Fruit fly (Drosophila melanogaster) whole organism, prepupa: Measurements from ENCODE around the gene Dr.
A peak's percentile ranks its signal among the peaks of the same experiment; 100 is the strongest.

Experiments used
- Blimp-1 ChIP-seq: fragments of 200-800 bp; sonication (Bioruptor generic); optimal IDR thresholded peaks from 3 replicates; lab custom pipeline; 2017; ENCODE audit warnings: missing biosample characterization, missing genetic modification characterization, mild to moderate bottlenecking, moderate library complexity, missing genetic modification reagents
- CG10631 ChIP-seq: fragments of 200-800 bp; sonication (Bioruptor generic); optimal IDR thresholded peaks from 2 replicates; lab custom pipeline; 2016; ENCODE audit warnings: missing biosample characterization, missing genetic modification characterization
- CG11294 ChIP-seq: fragments of 200-800 bp; sonication (Bioruptor generic); IDR thresholded peaks from 2 replicates; pipeline ENCODE4 v1.3.6; 2022; ENCODE audit warnings: missing biosample characterization, missing genetic modification characterization
- CG11762 ChIP-seq: fragments of 200-800 bp; sonication (Bioruptor generic); optimal IDR thresholded peaks from 3 replicates; lab custom pipeline; 2016; ENCODE audit warnings: missing biosample characterization, missing genetic modification characterization; ENCODE audit not compliant: insufficient read depth
- CG11902 ChIP-seq: fragments of 200-800 bp; sonication (Bioruptor generic); optimal IDR thresholded peaks from 3 replicates; lab custom pipeline; 2016; ENCODE audit warnings: missing biosample characterization, missing genetic modification characterization
- CG15336 ChIP-seq: fragments of 200-800 bp; sonication (Bioruptor generic); IDR thresholded peaks from 2 replicates; pipeline ENCODE4 v1.3.6; 2022; ENCODE audit warnings: missing biosample characterization, missing genetic modification characterization
- CG1621 ChIP-seq: fragments of 200-800 bp; sonication (Bioruptor generic); optimal IDR thresholded peaks from 3 replicates; lab custom pipeline; 2018; ENCODE audit warnings: missing biosample characterization, mild to moderate bottlenecking, missing genetic modification characterization
- CG16779 ChIP-seq: fragments of 200-800 bp; sonication (Bioruptor generic); optimal IDR thresholded peaks from 3 replicates; lab custom pipeline; 2017; ENCODE audit warnings: missing biosample characterization, mild to moderate bottlenecking, missing genetic modification characterization
- CG3032 ChIP-seq: fragments of 200-800 bp; optimal IDR thresholded peaks from 2 replicates; lab custom pipeline; 2019; ENCODE audit warnings: missing biosample characterization, mild to moderate bottlenecking, missing genetic modification characterization, moderate library complexity
- CG31627 ChIP-seq: fragments of 200-800 bp; sonication (Bioruptor generic); optimal IDR thresholded peaks from 3 replicates; lab custom pipeline; 2016; ENCODE audit warnings: missing biosample characterization, missing genetic modification characterization
- CG3919 ChIP-seq: fragments of 200-800 bp; sonication (Bioruptor generic); optimal IDR thresholded peaks from 3 replicates; lab custom pipeline; 2016; ENCODE audit warnings: missing biosample characterization, missing genetic modification characterization
- CG6792 ChIP-seq: fragments of 200-800 bp; sonication (Bioruptor generic); optimal IDR thresholded peaks from 3 replicates; lab custom pipeline; 2016; ENCODE audit warnings: missing biosample characterization, missing genetic modification characterization
- CG6808 ChIP-seq: fragments of 200-800 bp; sonication (Bioruptor generic); optimal IDR thresholded peaks from 3 replicates; lab custom pipeline; 2017; ENCODE audit warnings: missing biosample characterization, missing genetic modification characterization, mild to moderate bottlenecking, moderate library complexity, missing genetic modification reagents
- CG7368 ChIP-seq: fragments of 200-800 bp; sonication (Bioruptor generic); optimal IDR thresholded peaks from 3 replicates; lab custom pipeline; 2016; ENCODE audit warnings: missing biosample characterization, missing genetic modification characterization
- CG8119 ChIP-seq: fragments of 200-800 bp; sonication (Bioruptor generic); IDR thresholded peaks from 3 replicates; pipeline ENCODE4 v1.3.6; 2022; ENCODE audit warnings: missing biosample characterization, missing genetic modification characterization
- CG9139 ChIP-seq: fragments of 200-800 bp; sonication (Bioruptor generic); optimal IDR thresholded peaks from 3 replicates; lab custom pipeline; 2017; ENCODE audit warnings: missing biosample characterization, mild to moderate bottlenecking, missing genetic modification characterization
- Eip75B ChIP-seq: fragments of 200-800 bp; sonication (Bioruptor generic); optimal IDR thresholded peaks from 3 replicates; lab custom pipeline; 2016; ENCODE audit warnings: missing biosample characterization, missing genetic modification characterization
- Eip78C ChIP-seq: fragments of 200-800 bp; sonication (Bioruptor generic); peaks from one replicate; lab custom pipeline; 2016; ENCODE audit warnings: missing biosample characterization, missing genetic modification characterization
- Ets21C ChIP-seq: fragments of 200-800 bp; sonication (Bioruptor generic); optimal IDR thresholded peaks from 3 replicates; lab custom pipeline; 2016; ENCODE audit warnings: missing biosample characterization, missing genetic modification characterization
- Gug ChIP-seq: fragments of 200-800 bp; sonication (Bioruptor generic); IDR thresholded peaks from 2 replicates; pipeline ENCODE4 v1.3.6; 2022; ENCODE audit warnings: missing biosample characterization, missing genetic modification characterization
- Hr39 ChIP-seq: fragments of 200-800 bp; sonication (Bioruptor generic); optimal IDR thresholded peaks from 2 replicates; lab custom pipeline; 2016; ENCODE audit warnings: missing biosample characterization, missing genetic modification characterization
- Lpt ChIP-seq: fragments of 200-800 bp; sonication (Bioruptor generic); optimal IDR thresholded peaks from 3 replicates; lab custom pipeline; 2016; ENCODE audit warnings: missing biosample characterization, missing genetic modification characterization
- Met ChIP-seq: fragments of 200-800 bp; sonication (Bioruptor generic); optimal IDR thresholded peaks from 3 replicates; lab custom pipeline; 2016; ENCODE audit warnings: missing biosample characterization, missing genetic modification characterization
- OdsH ChIP-seq: fragments of 200-800 bp; sonication (Bioruptor generic); optimal IDR thresholded peaks from 3 replicates; lab custom pipeline; 2016; ENCODE audit warnings: missing biosample characterization, missing genetic modification characterization
- Smox ChIP-seq: fragments of 200-800 bp; sonication (Bioruptor generic); optimal IDR thresholded peaks from 3 replicates; lab custom pipeline; 2016; ENCODE audit warnings: missing biosample characterization, missing genetic modification characterization
- Sox15 ChIP-seq: fragments of 200-800 bp; sonication (Bioruptor generic); optimal IDR thresholded peaks from 3 replicates; lab custom pipeline; 2016; ENCODE audit warnings: missing biosample characterization, missing genetic modification characterization
- achi ChIP-seq: fragments of 200-800 bp; sonication (Bioruptor generic); optimal IDR thresholded peaks from 3 replicates; lab custom pipeline; 2016; ENCODE audit warnings: missing biosample characterization, missing genetic modification characterization
- acj6 ChIP-seq: fragments of 200-800 bp; sonication (Bioruptor generic); optimal IDR thresholded peaks from 3 replicates; lab custom pipeline; 2016; ENCODE audit warnings: missing biosample characterization, missing genetic modification characterization
- dac ChIP-seq: fragments of 200-800 bp; sonication (Bioruptor generic); optimal IDR thresholded peaks from 2 replicates; lab custom pipeline; 2017; ENCODE audit warnings: missing biosample characterization, mild to moderate bottlenecking, missing genetic modification characterization
- dsx ChIP-seq: fragments of 200-800 bp; optimal IDR thresholded peaks from 3 replicates; lab custom pipeline; 2019; ENCODE audit warnings: missing biosample characterization, mild to moderate bottlenecking, missing genetic modification characterization, moderate library complexity; ENCODE audit not compliant: poor library complexity, severe bottlenecking
- fd59A ChIP-seq: fragments of 200-800 bp; sonication (Bioruptor generic); optimal IDR thresholded peaks from 2 replicates; lab custom pipeline; 2017; ENCODE audit warnings: missing biosample characterization, mild to moderate bottlenecking, missing genetic modification characterization, missing genetic modification reagents
- fkh ChIP-seq: fragments of 200-800 bp; sonication (Bioruptor generic); optimal IDR thresholded peaks from 3 replicates; lab custom pipeline; 2017; ENCODE audit warnings: missing biosample characterization, mild to moderate bottlenecking, missing genetic modification characterization, moderate library complexity
- lz ChIP-seq: fragments of 200-800 bp; sonication (Bioruptor generic); optimal IDR thresholded peaks from 3 replicates; lab custom pipeline; 2016; ENCODE audit warnings: missing biosample characterization, missing genetic modification characterization
- salr ChIP-seq, 2 experiments: fragments of 200-800 bp; sonication (Bioruptor generic); optimal IDR thresholded peaks; 3 replicates each; lab custom pipeline; 2016 to 2018; ENCODE audit warnings: missing biosample characterization in 2 of 2, missing genetic modification characterization in 2 of 2, mild to moderate bottlenecking in 1 of 2
- spab ChIP-seq: fragments of 200-800 bp; sonication (Bioruptor generic); optimal IDR thresholded peaks from 2 replicates; lab custom pipeline; 2017; ENCODE audit warnings: missing biosample characterization, mild to moderate bottlenecking, missing genetic modification characterization, missing genetic modification reagents
- ss ChIP-seq, 2 experiments: fragments of 200-800 bp; sonication (Bioruptor generic); optimal IDR thresholded peaks; 2 replicates in 1 of 2; 3 replicates in 1 of 2; lab custom pipeline; 2017 to 2018; ENCODE audit warnings: mild to moderate bottlenecking in 2 of 2, missing biosample characterization in 2 of 2, missing genetic modification characterization in 2 of 2, moderate library complexity in 1 of 2
- svp ChIP-seq: fragments of 200-800 bp; sonication (Bioruptor generic); peaks from one replicate; lab custom pipeline; 2016; ENCODE audit warnings: missing biosample characterization, missing genetic modification characterization
- topi ChIP-seq: fragments of 200-800 bp; sonication (Bioruptor generic); optimal IDR thresholded peaks from 3 replicates; lab custom pipeline; 2016; ENCODE audit warnings: missing biosample characterization, missing genetic modification characterization

Dr gene

dm6 chr3R:29557555-29557954 is 1.4 kb downstream of the Dr start:
- no peak for TF ChIP-seq CG3919 (GFP tag; lab: Kevin White, UChicago)
- TF ChIP-seq Sox15 (GFP tag; lab: Kevin White, UChicago): no peak
- TF ChIP-seq fkh (GFP tag; lab: Kevin White, UChicago): no peak
- TF ChIP-seq fd59A: no peak
- no peak for TF ChIP-seq CG11902 (GFP tag; lab: Kevin White, UChicago)
- no peak for TF ChIP-seq CG8119
- no peak for TF ChIP-seq CG3032
- no peak for TF ChIP-seq Eip75B (GFP tag; lab: Kevin White, UChicago)
- no peak for TF ChIP-seq CG11762 (GFP tag; lab: Kevin White, UChicago)
- no peak for TF ChIP-seq Met (GFP tag; lab: Kevin White, UChicago)
- no peak for TF ChIP-seq acj6
- TF ChIP-seq spab (GFP tag; lab: Kevin White, UChicago): no peak
- no peak for TF ChIP-seq CG16779
- TF ChIP-seq CG31627 (GFP tag; lab: Kevin White, UChicago): no peak
- TF ChIP-seq Ets21C (GFP tag; lab: Kevin White, UChicago): no peak
- TF ChIP-seq OdsH (GFP tag; lab: Kevin White, UChicago): no peak
- no peak for TF ChIP-seq Hr39
- no peak for TF ChIP-seq CG11294 (GFP tag; lab: Robert Waterston, UW)
- TF ChIP-seq dsx: no peak

- no peak for TF ChIP-seq ss (GFP tag; optimal IDR thresholded peaks at IDR 0.05; lab: Kevin White, UChicago)
- no peak for TF ChIP-seq CG1621 (tag; lab: Kevin White, UChicago)
- TF ChIP-seq topi (GFP tag; lab: Kevin White, UChicago): no peak
- TF ChIP-seq achi (GFP tag; lab: Kevin White, UChicago): no peak
- no peak for TF ChIP-seq CG10631 (GFP tag; lab: Kevin White, UChicago)
- no peak for TF ChIP-seq Gug
- no peak for TF ChIP-seq lz
- TF ChIP-seq salr (GFP tag; optimal IDR thresholded peaks at IDR 0.05; lab: Kevin White, UChicago): no peak
- TF ChIP-seq Sox15 (GFP tag; lab: Kevin White, UChicago): no peak
- TF ChIP-seq Blimp-1 (GFP tag; lab: Kevin White, UChicago): no peak
- TF ChIP-seq Smox (GFP tag; lab: Kevin White, UChicago): no peak
- TF ChIP-seq Met (GFP tag; lab: Kevin White, UChicago): no peak
- no peak for TF ChIP-seq CG3032
- no peak for TF ChIP-seq CG6792 (GFP tag; lab: Kevin White, UChicago)
- TF ChIP-seq Eip75B (GFP tag; lab: Kevin White, UChicago): no peak
- TF ChIP-seq Lpt (GFP tag; lab: Kevin White, UChicago): no peak
Measured at dm6 chr3R:29559444-29559976, 3.3 kb downstream of the Dr start.

dm6 chr3R:29560418-29560817 is 4.2 kb downstream of the Dr start:
- TF ChIP-seq Blimp-1 (GFP tag; lab: Kevin White, UChicago): no peak
- TF ChIP-seq fd59A: no peak
- TF ChIP-seq CG7368 (GFP tag; lab: Kevin White, UChicago): no peak
- no peak for TF ChIP-seq CG15336
- TF ChIP-seq CG1621 (tag; lab: Kevin White, UChicago): no peak
- no peak for TF ChIP-seq CG6808 (GFP tag; lab: Kevin White, UChicago)
- no peak for TF ChIP-seq Met (GFP tag; lab: Kevin White, UChicago)
- peak; percentile 48 for TF ChIP-seq svp (GFP tag; lab: Kevin White, UChicago)
- no peak for TF ChIP-seq lz
- no peak for TF ChIP-seq dac (GFP tag; lab: Kevin White, UChicago)
- TF ChIP-seq fkh (GFP tag; lab: Kevin White, UChicago): peak; percentile 53
- no peak for TF ChIP-seq Gug
- TF ChIP-seq achi (GFP tag; lab: Kevin White, UChicago): no peak
- TF ChIP-seq CG16779: no peak
- no peak for TF ChIP-seq Eip78C (GFP tag; lab: Kevin White, UChicago)
- no peak for TF ChIP-seq CG9139
